Worm (Caenorhabditis elegans) whole organism, L4 larva: ENCODE data around the gene Y62H9A.10.

Source experiments
- F10B5.3 ChIP-seq: sonication (generic microtip); optimal IDR thresholded peaks from 2 replicates; lab custom pipeline; 2016; ENCODE audit warnings: mild to moderate bottlenecking, missing genetic modification characterization, missing compliant biosample characterization
- F37D6.2 ChIP-seq: sonication (generic microtip); optimal IDR thresholded peaks from 2 replicates; lab custom pipeline; 2016; ENCODE audit warnings: mild to moderate bottlenecking, missing genetic modification characterization, missing compliant biosample characterization
- F49E8.2 ChIP-seq: sonication (generic microtip); optimal IDR thresholded peaks from 2 replicates; lab custom pipeline; 2016; ENCODE audit warnings: missing compliant biosample characterization, mild to moderate bottlenecking, missing genetic modification characterization, borderline replicate concordance
- R02D3.7 ChIP-seq: fragments of 150-350 bp; sonication (generic microtip); optimal IDR thresholded peaks from 3 replicates; lab custom pipeline; 2014; ENCODE audit warnings: missing biosample characterization, missing genetic modification characterization
- Y105C5A.15 ChIP-seq: fragments of 200-800 bp; sonication (Bioruptor generic); IDR thresholded peaks from 2 replicates; pipeline ENCODE4 v1.3.6; 2022; ENCODE audit warnings: missing genetic modification characterization, missing compliant biosample characterization
- Y48G9A.11 ChIP-seq: fragments of 200-800 bp; sonication (Bioruptor generic); IDR thresholded peaks from 2 replicates; pipeline ENCODE4 v1.3.6; 2022; ENCODE audit warnings: missing genetic modification reagents, missing genetic modification characterization, missing compliant biosample characterization
- Y5F2A.4 ChIP-seq: fragments of 200-800 bp; sonication (Bioruptor generic); optimal IDR thresholded peaks from 2 replicates; lab custom pipeline; 2018; ENCODE audit warnings: mild to moderate bottlenecking, missing genetic modification characterization, missing compliant biosample characterization
- ZK546.5 ChIP-seq, 2 experiments: sonication (generic microtip); optimal IDR thresholded peaks; 2 replicates each; lab custom pipeline; 2017; ENCODE audit warnings: missing biosample characterization in 2 of 2, missing genetic modification characterization in 2 of 2
- aly-2 ChIP-seq: sonication (generic microtip); optimal IDR thresholded peaks from 2 replicates; lab custom pipeline; 2018; ENCODE audit warnings: missing biosample characterization, missing genetic modification characterization
- ama-1 ChIP-seq: fragments of 150-350 bp; optimal IDR thresholded peaks from 2 replicates; lab custom pipeline; 2014; ENCODE audit warnings: inconsistent platforms, mixed read lengths
- arid-1 ChIP-seq: fragments of 200-800 bp; sonication (Bioruptor generic); conservative IDR thresholded peaks from 2 replicates; pipeline ENCODE4 v1.3.6; 2022; ENCODE audit warnings: missing genetic modification reagents, missing genetic modification characterization, missing compliant biosample characterization
- ceh-20 ChIP-seq: fragments of 200-800 bp; sonication (Bioruptor generic); IDR thresholded peaks from 2 replicates; pipeline ENCODE4 v1.3.6; 2022; ENCODE audit warnings: missing genetic modification reagents, missing genetic modification characterization, missing compliant biosample characterization
- ces-1 ChIP-seq: fragments of 150-350 bp; sonication (generic microtip); optimal IDR thresholded peaks from 4 replicates; lab custom pipeline; 2014; ENCODE audit warnings: missing biosample characterization, missing genetic modification reagents, missing genetic modification characterization
- cey-2 ChIP-seq: sonication (generic microtip); optimal IDR thresholded peaks from 3 replicates; lab custom pipeline; 2017; ENCODE audit warnings: missing genetic modification characterization, mild to moderate bottlenecking, missing compliant biosample characterization, antibody characterized with exemption, borderline replicate concordance; ENCODE audit not compliant: insufficient read depth
- ctbp-1 ChIP-seq: fragments of 200-800 bp; sonication (Bioruptor generic); IDR thresholded peaks from 2 replicates; pipeline ENCODE4 v1.3.6; 2022; ENCODE audit warnings: missing genetic modification reagents, missing genetic modification characterization, missing compliant biosample characterization
- daf-12 ChIP-seq: fragments of 150-350 bp; optimal IDR thresholded peaks from 2 replicates; lab custom pipeline; 2014; ENCODE audit warnings: missing biosample characterization, missing genetic modification reagents, missing genetic modification characterization
- daf-16 ChIP-seq, 3 experiments: sonication (generic microtip); optimal IDR thresholded peaks; 2 replicates each; lab custom pipeline; 2016 to 2017; ENCODE audit warnings: missing genetic modification characterization in 3 of 3, missing genetic modification reagents in 3 of 3, mild to moderate bottlenecking in 2 of 3, missing compliant biosample characterization in 2 of 3, missing biosample characterization in 1 of 3, moderate library complexity in 1 of 3
- daf-19 ChIP-seq: fragments of 200-800 bp; sonication (Bioruptor generic); conservative IDR thresholded peaks from 2 replicates; pipeline ENCODE4 v1.3.6; 2022; ENCODE audit warnings: missing genetic modification characterization, missing compliant biosample characterization
- daf-8 ChIP-seq: fragments of 200-800 bp; sonication (Bioruptor generic); IDR thresholded peaks from 2 replicates; pipeline ENCODE4 v1.3.6; 2022; ENCODE audit warnings: missing genetic modification characterization, missing compliant biosample characterization
- dmd-6 ChIP-seq: fragments of 200-800 bp; sonication (Bioruptor generic); IDR thresholded peaks from 2 replicates; pipeline ENCODE4 v1.3.6; 2022; ENCODE audit warnings: missing genetic modification reagents, missing genetic modification characterization, missing compliant biosample characterization
- dpl-1 ChIP-seq: fragments of 150-350 bp; optimal IDR thresholded peaks from 2 replicates; lab custom pipeline; 2014; ENCODE audit warnings: missing biosample characterization, missing genetic modification reagents, missing genetic modification characterization
- duxl-1 ChIP-seq: sonication (generic microtip); optimal IDR thresholded peaks from 2 replicates; lab custom pipeline; 2016; ENCODE audit warnings: mild to moderate bottlenecking, missing genetic modification characterization, moderate library complexity, missing compliant biosample characterization; ENCODE audit not compliant: poor library complexity
- egl-43 ChIP-seq: fragments of 200-800 bp; sonication (Bioruptor generic); IDR thresholded peaks from 2 replicates; pipeline ENCODE4 v1.3.6; 2022; ENCODE audit warnings: missing genetic modification reagents, missing genetic modification characterization, missing compliant biosample characterization
- gei-8 ChIP-seq: fragments of 200-800 bp; sonication (Bioruptor generic); optimal IDR thresholded peaks from 2 replicates; lab custom pipeline; 2018; ENCODE audit warnings: mild to moderate bottlenecking, missing genetic modification characterization, missing compliant biosample characterization
- jun-1 ChIP-seq: fragments of 150-350 bp; optimal IDR thresholded peaks from 2 replicates; lab custom pipeline; 2014; ENCODE audit warnings: missing biosample characterization, missing genetic modification reagents, missing genetic modification characterization
- lin-38 ChIP-seq: fragments of 200-800 bp; sonication (Bioruptor generic); IDR thresholded peaks from 2 replicates; pipeline ENCODE4 v1.3.6; 2022; ENCODE audit warnings: missing genetic modification reagents, missing genetic modification characterization, missing compliant biosample characterization
- lir-3 ChIP-seq: sonication (generic microtip); optimal IDR thresholded peaks from 2 replicates; lab custom pipeline; 2016; ENCODE audit warnings: mild to moderate bottlenecking, missing genetic modification characterization, missing compliant biosample characterization
- lsy-2 ChIP-seq, 2 experiments: fragments of 150-350 bp in 1 of 2; sonication (generic microtip) in 1 of 2; optimal IDR thresholded peaks; 2 replicates each; lab custom pipeline; 2014 to 2017; ENCODE audit warnings: missing biosample characterization in 2 of 2, missing genetic modification characterization in 2 of 2
- madf-5 ChIP-seq, 2 experiments: fragments of 200-800 bp; sonication (Bioruptor generic); IDR thresholded peaks; 2 replicates each; pipeline ENCODE4 v1.3.6; 2022; ENCODE audit warnings: missing compliant biosample characterization in 2 of 2, missing genetic modification characterization in 2 of 2
- madf-9 ChIP-seq: fragments of 200-800 bp; sonication (Bioruptor generic); conservative IDR thresholded peaks from 2 replicates; pipeline ENCODE4 v1.3.6; 2022; ENCODE audit warnings: missing genetic modification reagents, missing genetic modification characterization, missing compliant biosample characterization
- mdt-29 ChIP-seq: fragments of 200-800 bp; sonication (Bioruptor generic); IDR thresholded peaks from 2 replicates; pipeline ENCODE4 v1.3.6; 2022; ENCODE audit warnings: missing genetic modification reagents, missing genetic modification characterization, missing compliant biosample characterization
- mes-2 ChIP-seq: sonication (generic microtip); optimal IDR thresholded peaks from 2 replicates; lab custom pipeline; 2016; ENCODE audit warnings: missing genotype, mild to moderate bottlenecking, missing genetic modification characterization, missing compliant biosample characterization; ENCODE audit not compliant: poor library complexity, severe bottlenecking
- mxl-2 ChIP-seq: fragments of 200-800 bp; sonication (Bioruptor generic); conservative IDR thresholded peaks from 2 replicates; pipeline ENCODE4 v1.3.6; 2022; ENCODE audit warnings: missing genetic modification reagents, missing genetic modification characterization, missing compliant biosample characterization
- mxl-3 ChIP-seq: fragments of 200-800 bp; sonication (Bioruptor generic); optimal IDR thresholded peaks from 2 replicates; lab custom pipeline; 2018; ENCODE audit warnings: mild to moderate bottlenecking, missing genetic modification characterization, missing compliant biosample characterization
- nhr-11 ChIP-seq: fragments of 150-350 bp; optimal IDR thresholded peaks from 2 replicates; lab custom pipeline; 2014; ENCODE audit warnings: missing biosample characterization, missing genetic modification characterization
- nhr-28 ChIP-seq: fragments of 150-350 bp; optimal IDR thresholded peaks from 2 replicates; lab custom pipeline; 2014; ENCODE audit warnings: missing biosample characterization, missing genetic modification characterization
- nhr-41 ChIP-seq: fragments of 200-800 bp; sonication (Bioruptor generic); IDR thresholded peaks from 2 replicates; pipeline ENCODE4 v1.3.6; 2022; ENCODE audit warnings: missing genetic modification reagents, missing genetic modification characterization, missing compliant biosample characterization
- nhr-42 ChIP-seq: fragments of 200-800 bp; sonication (Bioruptor generic); IDR thresholded peaks from 2 replicates; pipeline ENCODE4 v1.3.6; 2022; ENCODE audit warnings: missing genetic modification characterization, missing compliant biosample characterization
- pqm-1 ChIP-seq: sonication (generic microtip); optimal IDR thresholded peaks from 2 replicates; lab custom pipeline; 2017; ENCODE audit warnings: missing biosample characterization, missing genetic modification characterization
- rbr-2 ChIP-seq: sonication (generic microtip); optimal IDR thresholded peaks from 2 replicates; lab custom pipeline; 2016; ENCODE audit warnings: missing genotype, missing genetic modification characterization, missing compliant biosample characterization
- set-16 ChIP-seq: fragments of 200-800 bp; sonication (Bioruptor generic); IDR thresholded peaks from 2 replicates; pipeline ENCODE4 v1.3.6; 2022; ENCODE audit warnings: missing genetic modification reagents, missing genetic modification characterization, missing compliant biosample characterization
- snpc-1.2 ChIP-seq: fragments of 200-800 bp; sonication (Bioruptor generic); IDR thresholded peaks from 2 replicates; pipeline ENCODE4 v1.3.6; 2022; ENCODE audit warnings: missing genetic modification reagents, missing genetic modification characterization, missing compliant biosample characterization
- snpc-4 ChIP-seq: fragments of 150-350 bp; optimal IDR thresholded peaks from 2 replicates; lab custom pipeline; 2014; ENCODE audit warnings: missing biosample characterization, missing genetic modification characterization
- spr-1 ChIP-seq: sonication (generic microtip); optimal IDR thresholded peaks from 2 replicates; lab custom pipeline; 2016; ENCODE audit warnings: mild to moderate bottlenecking, missing genetic modification characterization, missing compliant biosample characterization
- spr-3 ChIP-seq: fragments of 200-800 bp; sonication (Bioruptor generic); optimal IDR thresholded peaks from 2 replicates; lab custom pipeline; 2018; ENCODE audit warnings: mild to moderate bottlenecking, missing genetic modification characterization, missing compliant biosample characterization
- unc-62 ChIP-seq, 3 experiments: fragments of 150-350 bp in 1 of 3; sonication (generic microtip); optimal IDR thresholded peaks in 2 of 3; peaks in 1 of 3; 1 replicate in 1 of 3; 2 replicates in 2 of 3; lab custom pipeline; 2014 to 2017; ENCODE audit warnings: missing biosample characterization in 3 of 3, missing genetic modification characterization in 3 of 3, missing genetic modification reagents in 3 of 3, missing genotype in 1 of 3
- vab-7 ChIP-seq: fragments of 200-800 bp; sonication (Bioruptor generic); IDR thresholded peaks from 2 replicates; pipeline ENCODE4 v1.3.6; 2022; ENCODE audit warnings: missing genetic modification reagents, missing genetic modification characterization, missing compliant biosample characterization
- zag-1 ChIP-seq: fragments of 150-350 bp; optimal IDR thresholded peaks from 2 replicates; lab custom pipeline; 2014; ENCODE audit warnings: missing biosample characterization, missing genetic modification characterization
- zip-2 ChIP-seq: fragments of 150-350 bp; optimal IDR thresholded peaks from 2 replicates; lab custom pipeline; 2014; ENCODE audit warnings: missing biosample characterization, missing genetic modification characterization
- ztf-11 ChIP-seq: fragments of 150-350 bp; optimal IDR thresholded peaks from 2 replicates; lab custom pipeline; 2014; ENCODE audit warnings: missing biosample characterization, missing genetic modification characterization

Gene Y62H9A.10

ce11 chrX:11924158-11924557 is 21.6 kb upstream of the Y62H9A.10 start, which contains the start of gene F55G7.1 (continued):
- TF ChIP-seq nhr-11 (no peak), R02D3.7 (no peak), daf-19 (GFP tag; lab: Robert Waterston, UW) (no peak), Y105C5A.15 (GFP tag; lab: Robert Waterston, UW) (no peak), lsy-2 (tag; optimal IDR thresholded peaks at IDR 0.05; lab: Kevin White, UChicago) (peak in 1 of 2 experiments; percentile 14), snpc-4 (tag; lab: Kevin White, UChicago) (no peak), F49E8.2 (tag; lab: Kevin White, UChicago) (no peak), lin-38 (GFP tag; lab: Robert Waterston, UW) (no peak), dpl-1 (GFP tag; lab: Kevin White, UChicago) (no peak), ZK546.5 (tag; optimal IDR thresholded peaks at IDR 0.05; lab: Kevin White, UChicago) (no peak), madf-9 (GFP tag; lab: Robert Waterston, UW) (0 out of 2 replicates have a peak, but pooled peaks have one; percentile 27), pqm-1 (tag; lab: Kevin White, UChicago) (no peak), Y5F2A.4 (no peak), mxl-2 (GFP tag; lab: Robert Waterston, UW) (no peak), spr-3 (GFP tag; lab: Kevin White, UChicago) (peak; percentile 58), vab-7 (GFP tag; lab: Robert Waterston, UW) (no peak), gei-8 (no peak), mxl-3 (GFP tag; lab: Kevin White, UChicago) (peak; percentile 73), F10B5.3 (tag; lab: Kevin White, UChicago) (peak; percentile 88), ces-1 (GFP tag; lab: Kevin White, UChicago) (no peak), nhr-28 (tag; lab: Kevin White, UChicago) (peak; percentile 45), rbr-2 (peak; percentile 68), F37D6.2 (tag; lab: Kevin White, UChicago) (peak; percentile 34), set-16 (GFP tag; lab: Robert Waterston, UW) (no peak), daf-8 (GFP tag; lab: Robert Waterston, UW) (no peak), duxl-1 (tag; lab: Kevin White, UChicago) (peak; percentile 95), ctbp-1 (no peak), ztf-11 (tag; lab: Kevin White, UChicago) (no peak), aly-2 (tag; lab: Kevin White, UChicago) (no peak), mdt-29 (GFP tag; lab: Robert Waterston, UW) (no peak), Y48G9A.11 (GFP tag; lab: Robert Waterston, UW) (no peak), cey-2 (tag; lab: Kevin White, UChicago) (no peak), daf-12 (tag; lab: Kevin White, UChicago) (no peak), nhr-42 (peak; percentile 60; the same call in 1 of the 2 replicates), jun-1 (tag; lab: Kevin White, UChicago) (peak; percentile 33), nhr-41 (GFP tag; lab: Robert Waterston, UW) (no peak), zip-2 (tag; lab: Kevin White, UChicago) (peak; percentile 50), snpc-1.2 (GFP tag; lab: Robert Waterston, UW) (no peak), unc-62 (GFP tag; optimal IDR thresholded peaks at IDR 0.05 in 1 of 2; lab: Kevin White, UChicago) (peak in 1 of 2 experiments; percentile 95), unc-62 (tag; optimal IDR thresholded peaks at IDR 0.05; lab: Kevin White, UChicago) (no peak), ceh-20 (GFP tag; lab: Robert Waterston, UW) (0 out of 2 replicates have a peak, but pooled peaks have one; percentile 37), mes-2 (tag; lab: Kevin White, UChicago) (peak; percentile 85), arid-1 (GFP tag; lab: Robert Waterston, UW) (no peak), ama-1 (lab: Kevin White, UChicago) (no peak), dmd-6 (peak; percentile 41), zag-1 (tag; lab: Kevin White, UChicago) (no peak), daf-16 (GFP tag; optimal IDR thresholded peaks at IDR 0.05; lab: Kevin White, UChicago) (peak in 1 of 2 experiments; percentile 47), daf-16 (tag; optimal IDR thresholded peaks at IDR 0.05; lab: Kevin White, UChicago) (peak; percentile 50), egl-43 (GFP tag; lab: Robert Waterston, UW) (no peak), spr-1 (tag; lab: Kevin White, UChicago) (peak; percentile 35), lir-3 (no peak), madf-5 (GFP tag; IDR thresholded peaks at IDR 0.05; lab: Robert Waterston, UW) (no peak)
